Fruit fly (Drosophila melanogaster) whole organism, embryonic: ENCODE data around the gene PDCD-5.
A peak's percentile ranks its signal among the peaks of the same experiment; 100 is the strongest.

Source experiments
- Adf1 ChIP-seq: fragments of 200-800 bp; sonication (Bioruptor generic); IDR thresholded peaks from 2 replicates; pipeline ENCODE4 v1.3.6; 2022; ENCODE audit warnings: missing biosample characterization, missing genetic modification characterization
- Antp ChIP-seq: fragments of 200-800 bp; sonication (Bioruptor generic); optimal IDR thresholded peaks from 3 replicates; lab custom pipeline; 2016; ENCODE audit warnings: missing biosample characterization, missing genetic modification characterization
- Atf6 ChIP-seq: fragments of 200-800 bp; sonication (Bioruptor generic); IDR thresholded peaks from 2 replicates; pipeline ENCODE4 v1.3.6; 2022; ENCODE audit warnings: missing biosample characterization, missing genetic modification characterization
- Blimp-1 ChIP-seq: fragments of 200-800 bp; sonication (Bioruptor generic); optimal IDR thresholded peaks from 3 replicates; lab custom pipeline; 2018; ENCODE audit warnings: missing biosample characterization, missing genetic modification characterization, mild to moderate bottlenecking, moderate library complexity, missing genetic modification reagents
- CG11247 ChIP-seq: fragments of 200-800 bp; sonication (Bioruptor generic); IDR thresholded peaks from 2 replicates; pipeline ENCODE4 v1.3.6; 2022; ENCODE audit warnings: missing biosample characterization, missing genetic modification characterization
- CG12942 ChIP-seq: fragments of 200-800 bp; sonication (Bioruptor generic); optimal IDR thresholded peaks from 3 replicates; lab custom pipeline; 2016; ENCODE audit warnings: missing biosample characterization, missing genetic modification characterization
- CG13894 ChIP-seq: fragments of 200-800 bp; sonication (Bioruptor generic); optimal IDR thresholded peaks from 3 replicates; lab custom pipeline; 2018; ENCODE audit warnings: missing biosample characterization, mild to moderate bottlenecking, missing genetic modification characterization, moderate library complexity
- CG14014 ChIP-seq: fragments of 200-800 bp; sonication (Bioruptor generic); IDR thresholded peaks from 2 replicates; pipeline ENCODE4 v1.3.6; 2022; ENCODE audit warnings: missing biosample characterization, missing genetic modification characterization
- CG1529 ChIP-seq: fragments of 200-800 bp; sonication (Bioruptor generic); optimal IDR thresholded peaks from 3 replicates; lab custom pipeline; 2018; ENCODE audit warnings: missing biosample characterization, missing genetic modification characterization
- CG15696 ChIP-seq: fragments of 200-800 bp; sonication (Bioruptor generic); optimal IDR thresholded peaks from 2 replicates; lab custom pipeline; 2019; ENCODE audit warnings: missing biosample characterization, mild to moderate bottlenecking, missing genetic modification characterization, moderate library complexity
- CG16779 ChIP-seq: fragments of 200-800 bp; sonication (Bioruptor generic); IDR thresholded peaks from 2 replicates; pipeline ENCODE4 v1.3.6; 2022; ENCODE audit warnings: missing biosample characterization, missing genetic modification characterization
- CG17359 ChIP-seq: fragments of 200-800 bp; sonication (Bioruptor generic); optimal IDR thresholded peaks from 3 replicates; lab custom pipeline; 2018; ENCODE audit warnings: missing biosample characterization, mild to moderate bottlenecking, missing genetic modification characterization, moderate library complexity
- CG18599 ChIP-seq: fragments of 200-800 bp; sonication (Bioruptor generic); optimal IDR thresholded peaks from 3 replicates; lab custom pipeline; 2017; ENCODE audit warnings: missing biosample characterization, missing genetic modification characterization, mild to moderate bottlenecking, moderate library complexity, missing genetic modification reagents
- CG2129 ChIP-seq: fragments of 200-800 bp; sonication (Bioruptor generic); IDR thresholded peaks from 2 replicates; pipeline ENCODE4 v1.3.6; 2022; ENCODE audit warnings: missing biosample characterization, missing genetic modification characterization; ENCODE audit not compliant: partially characterized antibody
- CG32772 ChIP-seq: fragments of 200-800 bp; sonication (Bioruptor generic); IDR thresholded peaks from 2 replicates; pipeline ENCODE4 v1.3.6; 2022; ENCODE audit warnings: missing biosample characterization, missing genetic modification characterization
- CG3407 ChIP-seq: fragments of 200-800 bp; sonication (Bioruptor generic); optimal IDR thresholded peaks from 2 replicates; lab custom pipeline; 2018; ENCODE audit warnings: missing biosample characterization, mild to moderate bottlenecking, missing genetic modification characterization
- CG3995 ChIP-seq: fragments of 200-800 bp; sonication (Bioruptor generic); optimal IDR thresholded peaks from 3 replicates; lab custom pipeline; 2016; ENCODE audit warnings: missing biosample characterization, missing genetic modification characterization
- CG4730 ChIP-seq: fragments of 200-800 bp; sonication (Bioruptor generic); IDR thresholded peaks from 2 replicates; pipeline ENCODE4 v1.3.6; 2022; ENCODE audit warnings: missing biosample characterization, missing genetic modification characterization
- CG5180 ChIP-seq: fragments of 200-800 bp; sonication (Bioruptor generic); optimal IDR thresholded peaks from 3 replicates; lab custom pipeline; 2017; ENCODE audit warnings: missing biosample characterization, missing genetic modification characterization, mild to moderate bottlenecking, moderate library complexity, missing genetic modification reagents
- CG5245 ChIP-seq: fragments of 200-800 bp; sonication (Bioruptor generic); optimal IDR thresholded peaks from 3 replicates; lab custom pipeline; 2016; ENCODE audit warnings: missing biosample characterization, missing genetic modification characterization
- CG6791 ChIP-seq: fragments of 200-800 bp; sonication (Bioruptor generic); IDR thresholded peaks from 3 replicates; pipeline ENCODE4 v1.3.6; 2022; ENCODE audit warnings: missing biosample characterization, missing genetic modification characterization; ENCODE audit not compliant: partially characterized antibody
- CG7745 ChIP-seq: fragments of 200-800 bp; sonication (Bioruptor generic); optimal IDR thresholded peaks from 2 replicates; lab custom pipeline; 2018; ENCODE audit warnings: missing biosample characterization, mild to moderate bottlenecking, missing genetic modification characterization, moderate library complexity
- CG7839 ChIP-seq: fragments of 200-800 bp; sonication (Bioruptor generic); optimal IDR thresholded peaks from 3 replicates; lab custom pipeline; 2018; ENCODE audit warnings: missing biosample characterization, mild to moderate bottlenecking, missing genetic modification characterization, moderate library complexity
- CrebB ChIP-seq: fragments of 200-800 bp; sonication (Bioruptor generic); optimal IDR thresholded peaks from 3 replicates; lab custom pipeline; 2018; ENCODE audit warnings: missing biosample characterization, mild to moderate bottlenecking, missing genetic modification characterization
- Doc2 ChIP-seq: fragments of 200-800 bp; sonication (Bioruptor generic); IDR thresholded peaks from 2 replicates; pipeline ENCODE4 v1.3.6; 2022; ENCODE audit warnings: missing biosample characterization, missing genetic modification characterization
- Lhr ChIP-seq: fragments of 200-800 bp; sonication (Bioruptor generic); optimal IDR thresholded peaks from 3 replicates; lab custom pipeline; 2017; ENCODE audit warnings: mild to moderate bottlenecking, missing biosample characterization, missing genetic modification reagents, missing genetic modification characterization
- Rfx ChIP-seq: fragments of 200-800 bp; sonication (Bioruptor generic); IDR thresholded peaks from 2 replicates; pipeline ENCODE4 v1.3.6; 2022; ENCODE audit warnings: missing biosample characterization, missing genetic modification characterization
- Sin3A ChIP-seq: fragments of >200 bp; optimal IDR thresholded peaks from 2 replicates; lab custom pipeline; 2018
- bigmax ChIP-seq: fragments of 200-800 bp; sonication (Bioruptor generic); optimal IDR thresholded peaks from 2 replicates; lab custom pipeline; 2018; ENCODE audit warnings: missing biosample characterization, mild to moderate bottlenecking, missing genetic modification characterization
- ci ChIP-seq: fragments of 200-800 bp; sonication (Bioruptor generic); IDR thresholded peaks from 3 replicates; pipeline ENCODE4 v1.3.6; 2022; ENCODE audit warnings: missing biosample characterization, missing genetic modification characterization
- crp ChIP-seq, 2 experiments: fragments of 200-800 bp; sonication (Bioruptor generic); optimal IDR thresholded peaks; 2 replicates in 1 of 2; 3 replicates in 1 of 2; lab custom pipeline; 2017; ENCODE audit warnings: missing biosample characterization in 2 of 2, missing genetic modification characterization in 2 of 2, mild to moderate bottlenecking in 1 of 2, moderate library complexity in 1 of 2
- dpn ChIP-seq, 2 experiments: fragments of 200-800 bp; sonication (Bioruptor generic); optimal IDR thresholded peaks; 3 replicates each; lab custom pipeline; 2016; ENCODE audit warnings: missing biosample characterization in 2 of 2, missing genetic modification characterization in 2 of 2
- esg ChIP-seq: fragments of 200-800 bp; sonication (Bioruptor generic); conservative IDR thresholded peaks from 2 replicates; pipeline ENCODE4 v1.3.6; 2022; ENCODE audit warnings: missing biosample characterization, missing genetic modification characterization
- ewg ChIP-seq: fragments of 200-800 bp; sonication (Bioruptor generic); optimal IDR thresholded peaks from 3 replicates; lab custom pipeline; 2017; ENCODE audit warnings: mild to moderate bottlenecking, missing biosample characterization, missing genetic modification reagents, missing genetic modification characterization
- gce ChIP-seq: fragments of 200-800 bp; sonication (Bioruptor generic); IDR thresholded peaks from 3 replicates; pipeline ENCODE4 v1.3.6; 2022; ENCODE audit warnings: missing biosample characterization, missing genetic modification characterization
- gem ChIP-seq: fragments of 200-800 bp; sonication (Bioruptor generic); optimal IDR thresholded peaks from 2 replicates; lab custom pipeline; 2019; ENCODE audit warnings: missing biosample characterization, mild to moderate bottlenecking, missing genetic modification characterization, moderate library complexity
- gfzf ChIP-seq: fragments of 200-800 bp; sonication (Bioruptor generic); optimal IDR thresholded peaks from 2 replicates; lab custom pipeline; 2016; ENCODE audit warnings: missing biosample characterization, mild to moderate bottlenecking, missing genetic modification characterization, moderate library complexity
- grau ChIP-seq: fragments of 200-800 bp; optimal IDR thresholded peaks from 3 replicates; lab custom pipeline; 2019; ENCODE audit warnings: missing biosample characterization, mild to moderate bottlenecking, missing genetic modification characterization, moderate library complexity
- insv ChIP-seq, 2 experiments: fragments of 200-800 bp; sonication (Bioruptor generic); optimal IDR thresholded peaks; 3 replicates each; lab custom pipeline; 2016 to 2018; ENCODE audit warnings: missing biosample characterization in 2 of 2, missing genetic modification characterization in 2 of 2
- kah ChIP-seq: fragments of 200-800 bp; sonication (Bioruptor generic); optimal IDR thresholded peaks from 2 replicates; lab custom pipeline; 2018; ENCODE audit warnings: missing biosample characterization, mild to moderate bottlenecking, missing genetic modification characterization
- mld ChIP-seq: fragments of 200-800 bp; sonication (Bioruptor generic); IDR thresholded peaks from 3 replicates; pipeline ENCODE4 v1.3.6; 2022; ENCODE audit warnings: missing biosample characterization, missing genetic modification characterization; ENCODE audit not compliant: partially characterized antibody
- pan ChIP-seq, 4 experiments: fragments of >200 bp in 3 of 4; fragments of 200-800 bp in 1 of 4; sonication (Bioruptor generic) in 1 of 4; optimal IDR thresholded peaks in 3 of 4; IDR thresholded peaks in 1 of 4; 2 replicates each; pipeline versions ENCODE4 v1.3.6 to Lab custom; 2017 to 2022; ENCODE audit warnings: missing biosample characterization in 2 of 4, missing genetic modification characterization in 2 of 4, mixed read lengths in 1 of 4
- peb ChIP-seq: fragments of 200-800 bp; sonication (Bioruptor generic); IDR thresholded peaks from 2 replicates; pipeline ENCODE4 v1.3.6; 2022; ENCODE audit warnings: missing biosample characterization, missing genetic modification characterization
- phol ChIP-seq: fragments of 200-800 bp; sonication (Bioruptor generic); optimal IDR thresholded peaks from 3 replicates; lab custom pipeline; 2018; ENCODE audit warnings: missing biosample characterization, mild to moderate bottlenecking, missing genetic modification characterization, moderate library complexity
- psq ChIP-seq: fragments of 200-800 bp; sonication (Bioruptor generic); optimal IDR thresholded peaks from 2 replicates; lab custom pipeline; 2017; ENCODE audit warnings: missing biosample characterization, missing genetic modification characterization
- sd ChIP-seq: fragments of 200-800 bp; sonication (Bioruptor generic); optimal IDR thresholded peaks from 3 replicates; lab custom pipeline; 2018; ENCODE audit warnings: missing biosample characterization, mild to moderate bottlenecking, missing genetic modification characterization, moderate library complexity
- sisA ChIP-seq: fragments of 200-800 bp; sonication (Bioruptor generic); IDR thresholded peaks from 2 replicates; pipeline ENCODE4 v1.3.6; 2022; ENCODE audit warnings: missing biosample characterization, missing genetic modification characterization
- sqz ChIP-seq: fragments of 200-800 bp; sonication (Bioruptor generic); optimal IDR thresholded peaks from 3 replicates; lab custom pipeline; 2018; ENCODE audit warnings: missing biosample characterization, mild to moderate bottlenecking, missing genetic modification characterization
- tna ChIP-seq: fragments of 200-800 bp; sonication (Bioruptor generic); IDR thresholded peaks from 2 replicates; pipeline ENCODE4 v1.3.6; 2022; ENCODE audit warnings: missing biosample characterization, missing genetic modification characterization; ENCODE audit not compliant: partially characterized antibody

Gene PDCD-5

dm6 chr3L:16228659-16229205, 3.1 kb downstream of the PDCD-5 start, which contains the start of gene Tmx3 (continued):
- TF ChIP-seq sisA (GFP tag; lab: Robert Waterston, UW): peak; percentile 90
- TF ChIP-seq CG5245 (GFP tag; lab: Kevin White, UChicago): peak; percentile 57
- TF ChIP-seq CG7839 (tag; lab: Kevin White, UChicago): peak; percentile 92
- peak; percentile 91 for TF ChIP-seq grau
- TF ChIP-seq CG13894 (tag; lab: Kevin White, UChicago): no peak
- TF ChIP-seq CG16779 (GFP tag; lab: Robert Waterston, UW): peak; percentile 80
- TF ChIP-seq insv (GFP tag; optimal IDR thresholded peaks at IDR 0.05; lab: Kevin White, UChicago): peak in 1 of 2 experiments; percentile 58
- peak; percentile 85 for TF ChIP-seq Blimp-1 (GFP tag; lab: Kevin White, UChicago)
- TF ChIP-seq CG4730 (GFP tag; lab: Robert Waterston, UW): peak; percentile 88
- peak; percentile 70 for TF ChIP-seq ewg (GFP tag; lab: Kevin White, UChicago)
- TF ChIP-seq CG11247 (GFP tag; lab: Robert Waterston, UW): peak; percentile 95
- TF ChIP-seq CG32772 (GFP tag; lab: Robert Waterston, UW): peak; percentile 95
- TF ChIP-seq pan (optimal IDR thresholded peaks at IDR 0.05; lab: Kevin White, UChicago): no peak
- peak in 1 of 2 experiments; percentile 95 for TF ChIP-seq pan (GFP tag; optimal IDR thresholded peaks at IDR 0.05 in 1 of 2, IDR thresholded peaks at IDR 0.05 in 1 of 2)
- peak; percentile 95 for TF ChIP-seq Rfx (GFP tag; lab: Robert Waterston, UW)
- no peak for TF ChIP-seq CG7745
- TF ChIP-seq CG17359: peak; percentile 90
- peak; percentile 89 for TF ChIP-seq CG15696
- TF ChIP-seq Antp (GFP tag; lab: Kevin White, UChicago): peak; percentile 65
- TF ChIP-seq sd: peak; percentile 85
- TF ChIP-seq phol: peak; percentile 92
- TF ChIP-seq dpn (GFP tag; optimal IDR thresholded peaks at IDR 0.05; lab: Kevin White, UChicago): peak; percentile 66 to 90
- no peak for TF ChIP-seq CG2129 (GFP tag; lab: Robert Waterston, UW)
- peak; percentile 96 for TF ChIP-seq gem
- peak; percentile 61 for TF ChIP-seq CrebB (tag; lab: Kevin White, UChicago)
- no peak for TF ChIP-seq bigmax (GFP tag; lab: Kevin White, UChicago)
- no peak for TF ChIP-seq CG18599 (GFP tag; lab: Kevin White, UChicago)
- peak in 1 of 2 experiments; percentile 61 for TF ChIP-seq crp (GFP tag; optimal IDR thresholded peaks at IDR 0.05; lab: Kevin White, UChicago)
- peak; percentile 56 for TF ChIP-seq peb (GFP tag; lab: Robert Waterston, UW)
- no peak for TF ChIP-seq mld
- TF ChIP-seq CG5180 (GFP tag; lab: Kevin White, UChicago): peak; percentile 9
- TF ChIP-seq gce (GFP tag; lab: Robert Waterston, UW): peak; percentile 76; the same call in 2 of the 3 replicates
- TF ChIP-seq CG12942: peak; percentile 89
- TF ChIP-seq Doc2 (GFP tag; lab: Robert Waterston, UW): no peak
- peak; percentile 60 for TF ChIP-seq gfzf (GFP tag; lab: Kevin White, UChicago)
- peak; percentile 21 for TF ChIP-seq CG1529
- TF ChIP-seq CG3995 (GFP tag; lab: Kevin White, UChicago): no peak
- TF ChIP-seq Adf1 (GFP tag; lab: Robert Waterston, UW): peak; percentile 62
- peak; percentile 93 for TF ChIP-seq ci (GFP tag; lab: Robert Waterston, UW)
- TF ChIP-seq tna (GFP tag; lab: Robert Waterston, UW): no peak
- TF ChIP-seq Atf6: peak; percentile 89
- TF ChIP-seq Sin3A: no peak
- no peak for TF ChIP-seq CG6791
- TF ChIP-seq esg (GFP tag; lab: Robert Waterston, UW): peak; percentile 89
- TF ChIP-seq psq (GFP tag; lab: Kevin White, UChicago): peak; percentile 58
- no peak for TF ChIP-seq sqz
- TF ChIP-seq CG3407 (GFP tag; lab: Kevin White, UChicago): peak; percentile 71
- peak; percentile 92 for TF ChIP-seq CG14014
- TF ChIP-seq kah (GFP tag; lab: Kevin White, UChicago): peak; percentile 66
- peak; percentile 83 for TF ChIP-seq Lhr (GFP tag; lab: Kevin White, UChicago)
